Fruit fly (Drosophila melanogaster) whole organism, embryonic: ENCODE measurements around the gene CG34269.

Experiments used
- ATbp ChIP-seq: fragments of 200-800 bp; sonication (Bioruptor generic); optimal IDR thresholded peaks from 2 replicates; lab custom pipeline; 2017; ENCODE audit warnings: missing biosample characterization, mild to moderate bottlenecking, missing genetic modification characterization, missing genetic modification reagents
- Aef1 ChIP-seq: fragments of 200-800 bp; sonication (Bioruptor generic); IDR thresholded peaks from 3 replicates; pipeline ENCODE4 v1.3.6; 2022; ENCODE audit warnings: missing biosample characterization, missing genetic modification characterization
- CG10959 ChIP-seq: fragments of 200-800 bp; sonication (Bioruptor generic); IDR thresholded peaks from 2 replicates; pipeline ENCODE4 v1.3.6; 2022; ENCODE audit warnings: missing biosample characterization, missing genetic modification characterization
- CG11696 ChIP-seq: fragments of 200-800 bp; sonication (Bioruptor generic); IDR thresholded peaks from 2 replicates; pipeline ENCODE4 v1.3.6; 2022; ENCODE audit warnings: missing biosample characterization, missing genetic modification characterization
- CG13296 ChIP-seq: fragments of 200-800 bp; sonication (Bioruptor generic); optimal IDR thresholded peaks from 3 replicates; lab custom pipeline; 2018; ENCODE audit warnings: missing biosample characterization, mild to moderate bottlenecking, missing genetic modification characterization
- CG13424 ChIP-seq: fragments of 200-800 bp; sonication (Bioruptor generic); optimal IDR thresholded peaks from 2 replicates; lab custom pipeline; 2019; ENCODE audit warnings: missing biosample characterization, mild to moderate bottlenecking, missing genetic modification characterization, moderate library complexity
- CG13775 ChIP-seq: fragments of 200-800 bp; sonication (Bioruptor generic); optimal IDR thresholded peaks from 3 replicates; lab custom pipeline; 2017; ENCODE audit warnings: missing biosample characterization, mild to moderate bottlenecking, missing genetic modification characterization
- CG15479 ChIP-seq: fragments of 200-800 bp; sonication (Bioruptor generic); optimal IDR thresholded peaks from 3 replicates; lab custom pipeline; 2019; ENCODE audit warnings: missing biosample characterization, mild to moderate bottlenecking, missing genetic modification characterization, moderate library complexity
- CG15601 ChIP-seq: fragments of 200-800 bp; sonication (Bioruptor generic); optimal IDR thresholded peaks from 3 replicates; lab custom pipeline; 2019; ENCODE audit warnings: missing biosample characterization, mild to moderate bottlenecking, missing genetic modification characterization, moderate library complexity
- CG15696 ChIP-seq: fragments of 200-800 bp; sonication (Bioruptor generic); optimal IDR thresholded peaks from 2 replicates; lab custom pipeline; 2019; ENCODE audit warnings: missing biosample characterization, mild to moderate bottlenecking, missing genetic modification characterization, moderate library complexity
- CG16813 ChIP-seq: fragments of 200-800 bp; sonication (Bioruptor generic); IDR thresholded peaks from 3 replicates; pipeline ENCODE4 v1.3.6; 2022; ENCODE audit warnings: missing biosample characterization, missing genetic modification characterization; ENCODE audit not compliant: partially characterized antibody
- CG2712 ChIP-seq: fragments of 200-800 bp; optimal IDR thresholded peaks from 3 replicates; lab custom pipeline; 2019; ENCODE audit warnings: missing biosample characterization, mild to moderate bottlenecking, missing genetic modification characterization, moderate library complexity
- CG2875 ChIP-seq: fragments of 200-800 bp; sonication (Bioruptor generic); optimal IDR thresholded peaks from 2 replicates; lab custom pipeline; 2017; ENCODE audit warnings: missing biosample characterization, mild to moderate bottlenecking, missing genetic modification characterization, missing genetic modification reagents
- CG2889 ChIP-seq: fragments of 200-800 bp; sonication (Bioruptor generic); IDR thresholded peaks from 3 replicates; pipeline ENCODE4 v1.3.6; 2022; ENCODE audit warnings: missing biosample characterization, missing genetic modification characterization
- CG30020 ChIP-seq: fragments of 200-800 bp; optimal IDR thresholded peaks from 2 replicates; lab custom pipeline; 2019; ENCODE audit warnings: missing biosample characterization, mild to moderate bottlenecking, missing genetic modification characterization, moderate library complexity
- CG31224 ChIP-seq: fragments of 200-800 bp; sonication (Bioruptor generic); IDR thresholded peaks from 2 replicates; pipeline ENCODE4 v1.3.6; 2022; ENCODE audit warnings: missing biosample characterization, missing genetic modification characterization
- CG3726 ChIP-seq: fragments of 200-800 bp; sonication (Bioruptor generic); IDR thresholded peaks from 3 replicates; pipeline ENCODE4, ENCODE4 v1.3.6; 2022; ENCODE audit warnings: missing biosample characterization, missing genetic modification characterization
- CG42726 ChIP-seq: fragments of 200-800 bp; sonication (Bioruptor generic); IDR thresholded peaks from 2 replicates; pipeline ENCODE4 v1.3.6; 2022; ENCODE audit warnings: missing biosample characterization, missing genetic modification characterization; ENCODE audit not compliant: partially characterized antibody
- CG4404 ChIP-seq: fragments of 200-800 bp; sonication (Bioruptor generic); IDR thresholded peaks from 2 replicates; pipeline ENCODE4 v1.3.6; 2022; ENCODE audit warnings: missing biosample characterization, missing genetic modification characterization
- CG7786 ChIP-seq: fragments of 200-800 bp; sonication (Bioruptor generic); optimal IDR thresholded peaks from 2 replicates; lab custom pipeline; 2016; ENCODE audit warnings: missing biosample characterization, missing genetic modification characterization
- CG8944 ChIP-seq: fragments of 200-800 bp; sonication (Bioruptor generic); optimal IDR thresholded peaks from 3 replicates; lab custom pipeline; 2016; ENCODE audit warnings: missing biosample characterization, missing genetic modification characterization
- CG9437 ChIP-seq: fragments of 200-800 bp; sonication (Bioruptor generic); optimal IDR thresholded peaks from 2 replicates; lab custom pipeline; 2018; ENCODE audit warnings: missing biosample characterization, mild to moderate bottlenecking, missing genetic modification characterization
- CG9797 ChIP-seq: fragments of 200-800 bp; sonication (Bioruptor generic); optimal IDR thresholded peaks from 3 replicates; lab custom pipeline; 2018; ENCODE audit warnings: missing biosample characterization, mild to moderate bottlenecking, missing genetic modification characterization
- CHES-1-like ChIP-seq: fragments of 200-800 bp; sonication (Bioruptor generic); optimal IDR thresholded peaks from 2 replicates; lab custom pipeline; 2016; ENCODE audit warnings: missing biosample characterization, missing genetic modification characterization
- D19B ChIP-seq: fragments of 200-800 bp; sonication (Bioruptor generic); optimal IDR thresholded peaks from 2 replicates; lab custom pipeline; 2017; ENCODE audit warnings: missing biosample characterization, mild to moderate bottlenecking, missing genetic modification characterization
- Dip2 ChIP-seq: fragments of 200-800 bp; sonication (Bioruptor generic); IDR thresholded peaks from 2 replicates; pipeline ENCODE4 v1.3.6; 2022; ENCODE audit warnings: missing biosample characterization, missing genetic modification characterization
- Doc3 ChIP-seq: fragments of 200-800 bp; sonication (Bioruptor generic); IDR thresholded peaks from 3 replicates; pipeline ENCODE4 v1.3.6; 2022; ENCODE audit warnings: missing biosample characterization, missing genetic modification characterization; ENCODE audit not compliant: partially characterized antibody
- Hr3 ChIP-seq: fragments of 200-800 bp; sonication (Bioruptor generic); optimal IDR thresholded peaks from 3 replicates; lab custom pipeline; 2016; ENCODE audit warnings: missing biosample characterization, missing genetic modification characterization
- Hr39 ChIP-seq: fragments of >200 bp; optimal IDR thresholded peaks from 2 replicates; lab custom pipeline; 2017
- Nf-YC ChIP-seq: fragments of 200-800 bp; optimal IDR thresholded peaks from 3 replicates; lab custom pipeline; 2019; ENCODE audit warnings: missing biosample characterization, mild to moderate bottlenecking, missing genetic modification characterization, moderate library complexity
- Six4 ChIP-seq: fragments of 200-800 bp; sonication (Bioruptor generic); optimal IDR thresholded peaks from 2 replicates; lab custom pipeline; 2016; ENCODE audit warnings: missing biosample characterization, missing genetic modification characterization
- bcd ChIP-seq: fragments of 200-800 bp; sonication (Bioruptor generic); optimal IDR thresholded peaks from 2 replicates; lab custom pipeline; 2017; ENCODE audit warnings: missing biosample characterization, mild to moderate bottlenecking, missing genetic modification characterization
- chif ChIP-seq, 2 experiments: fragments of 200-800 bp; sonication (Bioruptor generic); optimal IDR thresholded peaks; 3 replicates each; lab custom pipeline; 2016; ENCODE audit warnings: missing biosample characterization in 2 of 2, missing genetic modification characterization in 2 of 2
- dati ChIP-seq: fragments of 200-800 bp; sonication (Bioruptor generic); IDR thresholded peaks from 2 replicates; pipeline ENCODE4 v1.3.6; 2022; ENCODE audit warnings: missing biosample characterization, missing genetic modification characterization
- disco-r ChIP-seq: fragments of 200-800 bp; sonication (Bioruptor generic); optimal IDR thresholded peaks from 2 replicates; lab custom pipeline; 2016; ENCODE audit warnings: missing biosample characterization, missing genetic modification characterization
- grn ChIP-seq: fragments of 200-800 bp; sonication (Bioruptor generic); optimal IDR thresholded peaks from 3 replicates; lab custom pipeline; 2017; ENCODE audit warnings: missing biosample characterization, missing genetic modification characterization
- gro ChIP-seq: fragments of 200-800 bp; sonication (Bioruptor generic); optimal IDR thresholded peaks from 2 replicates; lab custom pipeline; 2016; ENCODE audit warnings: missing biosample characterization, missing genetic modification characterization
- hth ChIP-seq: fragments of >200 bp; optimal IDR thresholded peaks from 2 replicates; lab custom pipeline; 2017; ENCODE audit warnings: inconsistent platforms
- jigr1 ChIP-seq: fragments of 200-800 bp; sonication (Bioruptor generic); IDR thresholded peaks from 3 replicates; pipeline ENCODE4 v1.3.6; 2022; ENCODE audit warnings: missing biosample characterization, missing genetic modification characterization
- lab ChIP-seq: fragments of 200-800 bp; sonication (Bioruptor generic); optimal IDR thresholded peaks from 3 replicates; lab custom pipeline; 2017; ENCODE audit warnings: missing biosample characterization, missing genetic modification characterization, mild to moderate bottlenecking, moderate library complexity, missing genetic modification reagents
- lbe ChIP-seq: fragments of 200-800 bp; sonication (Bioruptor generic); optimal IDR thresholded peaks from 2 replicates; lab custom pipeline; 2016; ENCODE audit warnings: missing biosample characterization, mild to moderate bottlenecking, missing genetic modification characterization
- lilli ChIP-seq: fragments of 200-800 bp; sonication (Bioruptor generic); optimal IDR thresholded peaks from 3 replicates; lab custom pipeline; 2016; ENCODE audit warnings: missing biosample characterization, missing genetic modification characterization
- maf-S ChIP-seq: fragments of 200-800 bp; sonication (Bioruptor generic); optimal IDR thresholded peaks from 2 replicates; lab custom pipeline; 2016; ENCODE audit warnings: missing biosample characterization, missing genetic modification characterization
- pan ChIP-seq, 4 experiments: fragments of >200 bp in 3 of 4; fragments of 200-800 bp in 1 of 4; sonication (Bioruptor generic) in 1 of 4; optimal IDR thresholded peaks in 3 of 4; IDR thresholded peaks in 1 of 4; 2 replicates each; pipeline versions ENCODE4 v1.3.6 to Lab custom; 2017 to 2022; ENCODE audit warnings: missing biosample characterization in 2 of 4, missing genetic modification characterization in 2 of 4, mixed read lengths in 1 of 4
- row ChIP-seq: fragments of 200-800 bp; sonication (Bioruptor generic); IDR thresholded peaks from 3 replicates; pipeline ENCODE4 v1.3.6; 2022; ENCODE audit warnings: missing biosample characterization, missing genetic modification characterization
- sd ChIP-seq: fragments of 200-800 bp; sonication (Bioruptor generic); optimal IDR thresholded peaks from 3 replicates; lab custom pipeline; 2018; ENCODE audit warnings: missing biosample characterization, mild to moderate bottlenecking, missing genetic modification characterization, moderate library complexity
- seq ChIP-seq: fragments of 200-800 bp; sonication (Bioruptor generic); IDR thresholded peaks from 2 replicates; pipeline ENCODE4 v1.3.6; 2022; ENCODE audit warnings: missing biosample characterization, missing genetic modification characterization
- sna ChIP-seq: fragments of 200-800 bp; sonication (Bioruptor generic); IDR thresholded peaks from 2 replicates; pipeline ENCODE4 v1.3.6; 2022; ENCODE audit warnings: missing biosample characterization, missing genetic modification characterization; ENCODE audit not compliant: partially characterized antibody
- toy ChIP-seq: fragments of 200-800 bp; sonication (Bioruptor generic); IDR thresholded peaks from 2 replicates; pipeline ENCODE4 v1.3.6; 2022; ENCODE audit warnings: missing biosample characterization, missing genetic modification characterization
- ttk ChIP-seq: fragments of 200-800 bp; sonication (Bioruptor generic); IDR thresholded peaks from 2 replicates; pipeline ENCODE4 v2.1.2; 2022; ENCODE audit warnings: missing biosample characterization, missing genetic modification characterization
- vvl ChIP-seq: fragments of 200-800 bp; sonication (Bioruptor generic); IDR thresholded peaks from 2 replicates; pipeline ENCODE4 v1.3.6; 2022; ENCODE audit warnings: missing biosample characterization, missing genetic modification characterization
- zen ChIP-seq: fragments of 200-800 bp; sonication (Bioruptor generic); optimal IDR thresholded peaks from 3 replicates; lab custom pipeline; 2018; ENCODE audit warnings: missing biosample characterization, mild to moderate bottlenecking, missing genetic modification characterization, moderate library complexity

Gene CG34269

dm6 chr3L:511755-512209 lies 16.4 kb upstream of the CG34269 start (continued):
- TF ChIP-seq Aef1 (no peak), row (GFP tag; lab: Robert Waterston, UW) (peak; percentile 46; the same call in 2 of the 3 replicates), CG3726 (GFP tag; lab: Robert Waterston, UW) (no peak), pan (optimal IDR thresholded peaks at IDR 0.05; lab: Kevin White, UChicago) (no peak), pan (GFP tag; optimal IDR thresholded peaks at IDR 0.05 in 1 of 2, IDR thresholded peaks at IDR 0.05 in 1 of 2) (peak in 1 of 2 experiments; percentile 20), CG15601 (tag; lab: Kevin White, UChicago) (no peak), hth (no peak), sd (tag; lab: Kevin White, UChicago) (peak; percentile 19), CG11696 (no peak), vvl (peak; percentile 20; the same call in 1 of the 2 replicates), CG8944 (GFP tag; lab: Kevin White, UChicago) (no peak), CG2875 (GFP tag; lab: Kevin White, UChicago) (no peak), ttk (no peak), lilli (GFP tag; lab: Kevin White, UChicago) (peak; percentile 43), CG13424 (tag; lab: Kevin White, UChicago) (no peak), jigr1 (no peak), CG31224 (GFP tag; lab: Robert Waterston, UW) (peak; percentile 22; the same call in 1 of the 2 replicates), Hr39 (lab: Kevin White, UChicago) (no peak), zen (no peak), Doc3 (GFP tag; lab: Robert Waterston, UW) (no peak), seq (GFP tag; lab: Robert Waterston, UW) (no peak), disco-r (GFP tag; lab: Kevin White, UChicago) (no peak), CG2889 (no peak), grn (peak; percentile 73), Dip2 (GFP tag; lab: Robert Waterston, UW) (no peak), ATbp (no peak), bcd (GFP tag; lab: Kevin White, UChicago) (no peak), CG7786 (GFP tag; lab: Kevin White, UChicago) (no peak), lab (GFP tag; lab: Kevin White, UChicago) (peak; percentile 77), sna (GFP tag; lab: Robert Waterston, UW) (no peak), D19B (GFP tag; lab: Kevin White, UChicago) (no peak), chif (GFP tag; optimal IDR thresholded peaks at IDR 0.05; lab: Kevin White, UChicago) (no peak), dati (GFP tag; lab: Robert Waterston, UW) (no peak), gro (GFP tag; lab: Kevin White, UChicago) (no peak), lbe (GFP tag; lab: Kevin White, UChicago) (peak; percentile 68), Hr3 (GFP tag; lab: Kevin White, UChicago) (no peak), CG13775 (GFP tag; lab: Kevin White, UChicago) (no peak), CG9437 (GFP tag; lab: Kevin White, UChicago) (no peak), toy (no peak), CHES-1-like (GFP tag; lab: Kevin White, UChicago) (no peak), CG13296 (GFP tag; lab: Kevin White, UChicago) (peak; percentile 21), CG2712 (tag; lab: Kevin White, UChicago) (no peak), CG15479 (GFP tag; lab: Kevin White, UChicago) (no peak), CG30020 (tag; lab: Kevin White, UChicago) (no peak), maf-S (GFP tag; lab: Kevin White, UChicago) (no peak), Nf-YC (no peak), CG10959 (GFP tag; lab: Robert Waterston, UW) (no peak), CG15696 (tag; lab: Kevin White, UChicago) (no peak), CG4404 (no peak), CG9797 (no peak), CG42726 (GFP tag; lab: Robert Waterston, UW) (no peak), CG16813 (no peak), Six4 (no peak)
